Worm (Caenorhabditis elegans): ENCODE measurements around the gene C40C9.3.

C40C9.3 gene

ce11 chrX:13639577-13639976, 7.8 kb upstream of the C40C9.3 start, which contains the start of gene twk-20:
twk-20 (plus strand) TSS chrX:13639877.
- TF ChIP-seq egl-43 (GFP tag; IDR thresholded peaks at IDR 0.05), result no peak
- no peak for TF ChIP-seq skn-1 (tag; optimal IDR thresholded peaks at IDR 0.05)
- TF ChIP-seq ces-1 (GFP tag; optimal IDR thresholded peaks at IDR 0.05), result peak; percentile 40

- TF ChIP-seq lir-3 (tag; optimal IDR thresholded peaks at IDR 0.05), result no peak
- TF ChIP-seq nhr-41 (GFP tag; IDR thresholded peaks at IDR 0.05), result no peak
- no peak for TF ChIP-seq ceh-20 (GFP tag; IDR thresholded peaks at IDR 0.05)
- no peak for TF ChIP-seq lsy-2 (tag; optimal IDR thresholded peaks at IDR 0.05)
- no peak for TF ChIP-seq dmd-6 (GFP tag; IDR thresholded peaks at IDR 0.05)
- no peak for TF ChIP-seq ceh-62 (tag; optimal IDR thresholded peaks at IDR 0.05)
- no peak for TF ChIP-seq nhr-10 (tag; optimal IDR thresholded peaks at IDR 0.05)
- TF ChIP-seq egl-27 (tag; optimal IDR thresholded peaks at IDR 0.05), result no peak
- TF ChIP-seq hmg-1.1 (GFP tag; IDR thresholded peaks at IDR 0.05), result no peak
- TF ChIP-seq lin-38 (GFP tag; IDR thresholded peaks at IDR 0.05), result no peak
- TF ChIP-seq Y105C5A.15 (GFP tag; IDR thresholded peaks at IDR 0.05), result no peak
- TF ChIP-seq dmd-8 (GFP tag; IDR thresholded peaks at IDR 0.05), result no peak
- TF ChIP-seq pha-4 (GFP tag; IDR thresholded peaks at IDR 0.05), result no peak
- no peak for TF ChIP-seq pha-4 (tag; optimal IDR thresholded peaks at IDR 0.05)
- TF ChIP-seq sdz-12 (GFP tag; optimal IDR thresholded peaks at IDR 0.05), result no peak
- no peak for TF ChIP-seq ztf-7 (tag; optimal IDR thresholded peaks at IDR 0.05)
- no peak for TF ChIP-seq nhr-28 (tag; optimal IDR thresholded peaks at IDR 0.05)
- no peak for TF ChIP-seq attf-4 (tag; optimal IDR thresholded peaks at IDR 0.05)
These were observed 2.5 kb upstream of the C40C9.3 start for ce11 chrX:13644884-13645283.

ce11 chrX:13646798-13647197, 607 bp upstream of the C40C9.3 start, which contains the start of gene acr-9:
acr-9 (minus strand) TSS chrX:13646898.
- no peak for TF ChIP-seq fkh-10 (GFP tag; optimal IDR thresholded peaks at IDR 0.05)
- TF ChIP-seq unc-62 (GFP tag; optimal IDR thresholded peaks at IDR 0.05 in 1 of 2), result peak in 1 of 2 experiments; percentile 37
- TF ChIP-seq unc-62 (tag; optimal IDR thresholded peaks at IDR 0.05), result no peak

- TF ChIP-seq unc-130 (GFP tag; optimal IDR thresholded peaks at IDR 0.05), result no peak
- TF ChIP-seq nhr-111 (GFP tag; optimal IDR thresholded peaks at IDR 0.05), result no peak
- no peak for TF ChIP-seq lin-1 (GFP tag; IDR thresholded peaks at IDR 0.05)
- TF ChIP-seq set-16 (GFP tag; IDR thresholded peaks at IDR 0.05), result no peak
- TF ChIP-seq hif-1 (tag; optimal IDR thresholded peaks at IDR 0.05), result no peak
- TF ChIP-seq ZK546.5 (tag; optimal IDR thresholded peaks at IDR 0.05), result no peak
- TF ChIP-seq mdt-29 (GFP tag; IDR thresholded peaks at IDR 0.05), result no peak
- no peak for TF ChIP-seq rbr-2 (tag; optimal IDR thresholded peaks at IDR 0.05)
- no peak for TF ChIP-seq lir-3 (tag; optimal IDR thresholded peaks at IDR 0.05)
- TF ChIP-seq jun-1 (tag; optimal IDR thresholded peaks at IDR 0.05), result no peak
- no peak for TF ChIP-seq dmd-6 (GFP tag; IDR thresholded peaks at IDR 0.05)
- no peak for TF ChIP-seq dmd-8 (GFP tag; IDR thresholded peaks at IDR 0.05)
- no peak for TF ChIP-seq mep-1 (tag; optimal IDR thresholded peaks at IDR 0.05)
- no peak for TF ChIP-seq ceh-82 (tag; optimal IDR thresholded peaks at IDR 0.05)
- TF ChIP-seq dve-1 (tag; optimal IDR thresholded peaks at IDR 0.05; ENCODE audit: insufficient read depth), result no peak
- no peak for TF ChIP-seq unc-39 (tag; optimal IDR thresholded peaks at IDR 0.05)
- TF ChIP-seq lsy-2 (tag; optimal IDR thresholded peaks at IDR 0.05), result no peak
- no peak for TF ChIP-seq egl-43 (GFP tag; IDR thresholded peaks at IDR 0.05)
These were observed 3.4 kb downstream of the C40C9.3 start, which contains the start of gene C40C9.4 for ce11 chrX:13650799-13651198. C40C9.4 (plus strand) TSS chrX:13651099.

All from whole organism, L4 larva.